Fruit fly (Drosophila melanogaster) whole organism, adult: Measurements from ENCODE around the gene CG1463.
A peak's percentile ranks its signal among the peaks of the same experiment; 100 is the strongest.

Experiments used
- CG11617 ChIP-seq: fragments of 200-800 bp; sonication (Bioruptor generic); optimal IDR thresholded peaks from 2 replicates; lab custom pipeline; 2017; ENCODE audit warnings: mild to moderate bottlenecking, missing biosample characterization, missing genetic modification reagents, missing genetic modification characterization
- CG12768 ChIP-seq: fragments of 200-800 bp; sonication (Bioruptor generic); optimal IDR thresholded peaks from 2 replicates; lab custom pipeline; 2017; ENCODE audit warnings: missing biosample characterization, missing genetic modification characterization, mild to moderate bottlenecking, moderate library complexity, missing genetic modification reagents
- CG14711 ChIP-seq: fragments of 200-800 bp; sonication (Bioruptor generic); optimal IDR thresholded peaks from 2 replicates; lab custom pipeline; 2018; ENCODE audit warnings: missing biosample characterization, mild to moderate bottlenecking, missing genetic modification characterization, moderate library complexity
- CG1620 ChIP-seq: fragments of 200-800 bp; sonication (Bioruptor generic); optimal IDR thresholded peaks from 2 replicates; lab custom pipeline; 2016; ENCODE audit warnings: missing biosample characterization, missing genetic modification characterization
- CG7045 ChIP-seq: fragments of 200-800 bp; sonication (Bioruptor generic); optimal IDR thresholded peaks from 2 replicates; lab custom pipeline; 2017; ENCODE audit warnings: missing biosample characterization, mild to moderate bottlenecking, missing genetic modification characterization
- CG7101 ChIP-seq: fragments of 200-800 bp; sonication (Bioruptor generic); optimal IDR thresholded peaks from 2 replicates; lab custom pipeline; 2018; ENCODE audit warnings: missing biosample characterization, mild to moderate bottlenecking, missing genetic modification characterization, moderate library complexity
- Hr96 ChIP-seq: fragments of 200-800 bp; sonication (Bioruptor generic); optimal IDR thresholded peaks from 2 replicates; lab custom pipeline; 2016; ENCODE audit warnings: missing biosample characterization, missing genetic modification characterization
- Mnt ChIP-seq: fragments of 200-800 bp; sonication (Bioruptor generic); optimal IDR thresholded peaks from 2 replicates; lab custom pipeline; 2016; ENCODE audit warnings: missing biosample characterization, mild to moderate bottlenecking, missing genetic modification characterization
- cic ChIP-seq: fragments of 200-800 bp; sonication (Bioruptor generic); optimal IDR thresholded peaks from 2 replicates; lab custom pipeline; 2017; ENCODE audit warnings: missing biosample characterization, mild to moderate bottlenecking, missing genetic modification characterization, moderate library complexity
- kay ChIP-seq: fragments of 200-800 bp; sonication (Bioruptor generic); peaks from one replicate; lab custom pipeline; 2016; ENCODE audit warnings: missing biosample characterization, missing genetic modification characterization, borderline replicate concordance
- ovo ChIP-seq: fragments of 200-800 bp; sonication (Bioruptor generic); optimal IDR thresholded peaks from 2 replicates; lab custom pipeline; 2016; ENCODE audit warnings: missing biosample characterization, missing genetic modification characterization
- pad ChIP-seq: fragments of 200-800 bp; sonication (Bioruptor generic); optimal IDR thresholded peaks from 3 replicates; lab custom pipeline; 2017; ENCODE audit warnings: missing biosample characterization, missing genetic modification characterization, mild to moderate bottlenecking, moderate library complexity, missing genetic modification reagents
- toe ChIP-seq: fragments of 200-800 bp; sonication (Bioruptor generic); optimal IDR thresholded peaks from 2 replicates; lab custom pipeline; 2016; ENCODE audit warnings: missing biosample characterization, missing genetic modification characterization

DNA sequence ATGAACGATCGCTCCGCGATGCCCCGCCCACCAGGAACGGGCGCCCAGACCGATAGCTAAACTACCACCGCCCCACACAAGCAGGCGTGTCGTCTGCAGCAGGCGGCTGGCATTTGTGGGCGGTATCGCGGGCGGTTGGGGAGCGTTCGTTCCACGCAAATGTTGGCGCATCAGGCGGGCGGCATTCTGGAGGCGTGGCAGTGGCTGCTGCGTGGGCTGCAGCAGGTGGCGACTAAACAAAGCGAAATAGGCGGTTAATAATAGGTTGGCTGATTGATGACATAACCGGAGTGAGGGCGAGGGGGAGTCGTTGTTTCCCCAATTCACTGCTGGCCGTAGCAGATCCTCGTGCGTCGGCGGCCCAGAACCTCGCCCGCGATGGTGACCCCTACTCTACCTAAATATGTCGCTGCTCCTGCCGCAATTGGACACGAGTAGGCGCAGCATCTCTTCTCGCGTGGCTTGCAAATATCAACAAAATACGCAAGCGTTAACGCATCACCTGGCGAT lies 16.3 kb downstream of the CG1463 start:
- TF ChIP-seq cic (GFP tag; lab: Kevin White, UChicago) (no peak), CG7045 (GFP tag; lab: Kevin White, UChicago) (no peak), CG1620 (GFP tag; lab: Kevin White, UChicago) (no peak), toe (no peak), Hr96 (no peak), pad (GFP tag; lab: Kevin White, UChicago) (no peak), CG12768 (no peak), Mnt (peak; percentile 62), CG7101 (tag; lab: Kevin White, UChicago) (no peak), kay (GFP tag; lab: Kevin White, UChicago) (no peak), ovo (GFP tag; lab: Kevin White, UChicago) (no peak), CG11617 (GFP tag; lab: Kevin White, UChicago) (no peak), CG14711 (tag; lab: Kevin White, UChicago) (no peak)
